Worm (Caenorhabditis elegans): Measurements from ENCODE around the gene frm-3.

DNA sequence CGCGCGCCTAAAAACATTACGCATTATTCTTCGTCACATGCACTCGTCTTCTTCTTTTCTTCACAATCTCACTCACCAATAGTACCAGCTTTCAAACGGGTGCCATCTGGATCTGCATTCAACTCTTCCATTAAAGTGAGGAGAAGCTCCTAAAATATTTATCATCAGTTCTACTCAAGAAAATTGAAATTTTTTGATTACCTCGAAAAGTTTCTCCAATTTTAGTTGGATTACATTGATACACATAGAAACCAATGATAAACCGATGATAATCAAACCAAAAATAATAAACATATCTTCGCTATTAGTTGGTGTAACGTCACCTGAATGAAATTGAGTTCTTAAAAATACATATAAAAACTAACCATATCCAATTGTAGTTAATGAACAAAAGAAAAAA lies 52.3 kb downstream of the frm-3 start:
- no peak for TF ChIP-seq unc-55 (GFP tag; optimal IDR thresholded peaks at IDR 0.05)
- TF ChIP-seq fkh-10 (GFP tag; optimal IDR thresholded peaks at IDR 0.05): no peak
- TF ChIP-seq ztf-16 (tag; optimal IDR thresholded peaks at IDR 0.05): no peak
- TF ChIP-seq pha-4 (tag; optimal IDR thresholded peaks at IDR 0.05): no peak
- no peak for TF ChIP-seq odd-2 (tag; optimal IDR thresholded peaks at IDR 0.05)
- TF ChIP-seq ama-1 (optimal IDR thresholded peaks at IDR 0.05): no peak
- no peak for TF ChIP-seq unc-3 (GFP tag; conservative IDR thresholded peaks at IDR 0.05)
- TF ChIP-seq unc-3 (tag; optimal IDR thresholded peaks at IDR 0.05): no peak
- TF ChIP-seq tbx-2 (tag; optimal IDR thresholded peaks at IDR 0.05): no peak
- TF ChIP-seq pqm-1 (tag; optimal IDR thresholded peaks at IDR 0.05): no peak
- TF ChIP-seq dve-1 (tag; optimal IDR thresholded peaks at IDR 0.05): no peak
- TF ChIP-seq rnt-1 (tag; optimal IDR thresholded peaks at IDR 0.05): no peak
- TF ChIP-seq ceh-24 (tag; optimal IDR thresholded peaks at IDR 0.05): no peak

All from whole organism, late embryonic.